Fruit fly (Drosophila melanogaster): Measurements from ENCODE around the gene betaTub97EF.

The betaTub97EF gene

DNA sequence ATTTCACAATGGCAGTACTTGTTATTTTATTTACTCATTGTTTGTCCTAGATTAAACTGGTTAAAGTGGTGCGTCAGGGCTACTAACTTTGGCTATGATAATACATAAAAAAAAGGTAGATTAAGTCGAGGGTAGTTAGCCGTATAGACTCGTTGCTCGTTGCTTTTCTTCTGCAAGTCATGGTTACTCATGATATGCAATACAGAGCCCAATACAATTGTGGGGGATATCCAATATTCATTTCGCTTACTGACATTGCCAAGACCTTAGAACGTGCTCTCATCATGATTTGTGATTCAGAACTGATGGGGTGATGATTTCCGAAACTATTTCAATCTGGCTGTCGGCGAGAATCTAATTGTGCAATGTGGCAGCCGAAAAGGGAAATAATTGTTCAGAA is 42.8 kb downstream of the betaTub97EF start:
- TF ChIP-seq sens (GFP tag) = peak; percentile 23
- no peak for TF ChIP-seq Sin3A (optimal IDR thresholded peaks at IDR 0.05)

DNA sequence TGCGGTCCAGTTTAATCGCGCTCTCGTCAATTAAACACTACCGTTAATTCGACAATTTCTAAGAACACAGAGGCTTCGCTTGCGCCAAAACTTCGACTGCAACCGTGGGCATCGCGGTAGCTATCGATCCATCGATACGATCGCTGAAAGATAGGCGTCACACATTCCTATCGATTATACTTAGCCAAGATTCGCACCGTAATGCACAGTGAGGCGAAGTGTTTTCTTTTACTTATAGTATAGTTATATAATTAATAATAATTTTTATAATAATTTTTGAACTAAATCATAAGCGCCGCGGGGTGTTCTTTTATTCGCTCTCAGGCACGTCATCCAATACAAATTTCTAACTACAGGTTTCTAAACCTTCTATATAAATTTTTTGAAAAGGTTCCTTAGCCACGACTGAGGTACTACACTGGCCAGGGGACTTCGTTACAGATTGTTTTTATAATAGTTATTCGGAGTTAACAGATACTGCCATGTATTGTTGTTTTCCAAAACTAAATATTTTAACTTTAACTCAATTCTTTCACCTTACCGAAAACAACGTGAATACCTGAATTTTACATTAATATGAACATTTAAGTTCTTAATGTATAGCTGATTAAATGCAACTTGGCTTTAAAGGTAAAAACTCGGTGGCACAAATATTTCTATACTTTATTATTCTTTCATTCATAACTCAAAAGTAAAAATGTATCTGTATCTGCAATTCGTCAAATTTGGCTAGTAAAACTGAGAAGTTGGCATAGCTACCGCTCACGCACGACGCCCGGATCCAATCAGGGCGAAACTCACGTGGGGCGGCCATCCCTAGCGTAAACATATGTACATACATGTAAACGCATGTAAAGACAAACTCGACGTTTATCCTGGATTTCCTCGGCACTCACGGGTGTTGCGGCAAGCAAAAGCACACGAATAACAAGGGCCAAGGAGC is 50.2 kb downstream of the betaTub97EF start, which contains the start of the genes NSD and BOD1:
Gene NSD, minus strand, starts transcription at position 102 of the 943 bp plus-strand sequence.
Gene BOD1, plus strand, starts transcription at position 494 of the 943 bp plus-strand sequence.
- TF ChIP-seq Dek (tag; optimal IDR thresholded peaks at IDR 0.05) (peak; percentile 39), stc (GFP tag; IDR thresholded peaks at IDR 0.05) (no peak), CG4617 (GFP tag; optimal IDR thresholded peaks at IDR 0.05; ENCODE audit: borderline replicate concordance) (peak; percentile 77), CHES-1-like (GFP tag; optimal IDR thresholded peaks at IDR 0.05) (no peak), psq (GFP tag; optimal IDR thresholded peaks at IDR 0.05) (no peak), nom (GFP tag; optimal IDR thresholded peaks at IDR 0.05) (no peak), CG8388 (GFP tag; optimal IDR thresholded peaks at IDR 0.05) (peak; percentile 60), Gsc (GFP tag; IDR thresholded peaks at IDR 0.05) (no peak), grn (GFP tag; optimal IDR thresholded peaks at IDR 0.05) (no peak), Poxn (GFP tag; IDR thresholded peaks at IDR 0.05) (peak; percentile 37; the same call in 1 of the 2 replicates), Camta (GFP tag; optimal IDR thresholded peaks at IDR 0.05) (no peak), slbo (GFP tag; IDR thresholded peaks at IDR 0.05) (peak; percentile 92), gsb-n (tag; optimal IDR thresholded peaks at IDR 0.05) (no peak), Usf (GFP tag; optimal IDR thresholded peaks at IDR 0.05) (peak; percentile 41), corto (GFP tag; optimal IDR thresholded peaks at IDR 0.05) (no peak), CG14710 (tag; optimal IDR thresholded peaks at IDR 0.05) (peak; percentile 61), gce (GFP tag; IDR thresholded peaks at IDR 0.05) (no peak), usp (GFP tag; optimal IDR thresholded peaks at IDR 0.05) (no peak), tup (GFP tag; optimal IDR thresholded peaks at IDR 0.05) (peak; percentile 14), toy (GFP tag; IDR thresholded peaks at IDR 0.05) (no peak), Scr (GFP tag; IDR thresholded peaks at IDR 0.05; ENCODE audit: partially characterized antibody) (peak; percentile 85), z (GFP tag; IDR thresholded peaks at IDR 0.05) (no peak), lov (optimal IDR thresholded peaks at IDR 0.05) (no peak), lov (GFP tag; IDR thresholded peaks at IDR 0.05) (peak; percentile 47; the same call in 1 of the 3 replicates), Dfd (GFP tag; optimal IDR thresholded peaks at IDR 0.05) (no peak), pan (optimal IDR thresholded peaks at IDR 0.05) (no peak), pan (GFP tag; optimal IDR thresholded peaks at IDR 0.05 in 1 of 2, IDR thresholded peaks at IDR 0.05 in 1 of 2) (peak in 1 of 2 experiments; percentile 66), Aef1 (GFP tag; IDR thresholded peaks at IDR 0.05) (peak; percentile 65), pzg (GFP tag; optimal IDR thresholded peaks at IDR 0.05) (peak; percentile 77), phol (tag; optimal IDR thresholded peaks at IDR 0.05) (peak; percentile 63), Bteb2 (GFP tag; optimal IDR thresholded peaks at IDR 0.05) (no peak), CG10209 (GFP tag; optimal IDR thresholded peaks at IDR 0.05) (peak; percentile 48), ttk (GFP tag; IDR thresholded peaks at IDR 0.05) (peak; percentile 40; the same call in 1 of the 2 replicates), so (GFP tag; IDR thresholded peaks at IDR 0.05) (no peak), CG6791 (GFP tag; IDR thresholded peaks at IDR 0.05; ENCODE audit: partially characterized antibody) (peak; percentile 98), ERR (GFP tag; optimal IDR thresholded peaks at IDR 0.05) (no peak), CG2129 (GFP tag; IDR thresholded peaks at IDR 0.05; ENCODE audit: partially characterized antibody) (peak; percentile 81), cato (GFP tag; optimal IDR thresholded peaks at IDR 0.05; ENCODE audit: borderline replicate concordance) (no peak), shn (GFP tag; optimal IDR thresholded peaks at IDR 0.05) (no peak), inv (GFP tag; IDR thresholded peaks at IDR 0.05; ENCODE audit: partially characterized antibody) (peak; percentile 96), Sox102F (GFP tag; optimal IDR thresholded peaks at IDR 0.05) (peak; percentile 40), CG14860 (GFP tag; IDR thresholded peaks at IDR 0.05; ENCODE audit: partially characterized antibody) (peak; percentile 89), oc (tag; optimal IDR thresholded peaks at IDR 0.05) (no peak), cad (GFP tag; optimal IDR thresholded peaks at IDR 0.05) (no peak), TFAM (GFP tag; optimal IDR thresholded peaks at IDR 0.05) (no peak), az2 (GFP tag; optimal IDR thresholded peaks at IDR 0.05) (peak; percentile 57)
